Worm (Caenorhabditis elegans): ENCODE measurements around the gene C16C8.9.

The C16C8.9 gene

DNA sequence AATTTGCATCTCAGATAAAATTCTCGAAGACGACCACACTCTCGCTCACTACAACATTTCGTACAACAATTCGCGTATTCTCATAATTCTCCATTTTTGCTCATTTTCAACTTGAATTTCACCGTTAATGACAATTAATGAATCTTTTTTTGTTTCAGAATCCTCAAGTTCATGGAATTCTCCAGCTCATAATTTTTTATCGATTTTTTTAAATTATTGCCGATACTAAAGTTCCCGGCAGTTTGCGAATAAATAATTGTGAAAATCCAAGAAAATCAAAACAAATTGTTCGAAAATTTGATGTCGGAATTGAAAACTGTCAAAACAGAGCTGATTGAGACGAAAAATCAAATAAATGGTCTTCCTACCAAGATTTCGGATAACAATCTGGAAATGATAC is 15.1 kb downstream of the C16C8.9 start, which contains the start of gene C16C8.21:
Gene C16C8.21, plus strand, starts transcription at position 301 of the 400 bp plus-strand sequence.
- TF ChIP-seq ztf-1 (GFP tag; conservative IDR thresholded peaks at IDR 0.05) (no peak), lsy-2 (tag; optimal IDR thresholded peaks at IDR 0.05) (no peak), zag-1 (tag; optimal IDR thresholded peaks at IDR 0.05) (no peak), nhr-11 (tag; optimal IDR thresholded peaks at IDR 0.05) (no peak), mbf-1 (tag; optimal IDR thresholded peaks at IDR 0.05) (no peak), ceh-16 (tag; optimal IDR thresholded peaks at IDR 0.05) (no peak)

DNA sequence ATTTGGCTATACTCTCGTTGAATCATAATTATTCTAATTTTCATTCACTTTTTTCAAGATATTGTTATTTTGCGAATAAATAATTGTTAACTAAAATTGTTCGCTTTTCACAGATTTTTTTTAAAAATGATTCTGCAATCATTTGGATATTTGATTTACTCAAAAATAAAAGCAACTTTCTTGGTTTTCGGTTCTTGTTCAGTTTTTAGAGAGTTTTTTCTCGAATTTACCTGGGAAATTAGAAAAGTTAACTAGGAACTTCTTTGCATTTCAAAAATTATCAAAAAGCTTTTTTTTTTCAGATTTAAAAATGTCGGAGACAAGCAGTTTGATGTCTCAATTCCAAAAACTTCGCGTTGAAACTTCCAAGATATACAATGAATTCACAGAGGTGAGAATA is 16.4 kb downstream of the C16C8.9 start, which contains the start of the genes C16C8.20 and gldi-6:
Gene C16C8.20, plus strand, starts transcription at position 301 of the 400 bp plus-strand sequence.
Gene gldi-6, plus strand, starts transcription at position 301 of the 400 bp plus-strand sequence.
- TF ChIP-seq unc-62 (GFP tag; optimal IDR thresholded peaks at IDR 0.05) (no peak), lin-13 (GFP tag; optimal IDR thresholded peaks at IDR 0.05) (no peak), snpc-4 (tag; optimal IDR thresholded peaks at IDR 0.05) (no peak), ztf-1 (GFP tag; conservative IDR thresholded peaks at IDR 0.05) (no peak), nhr-12 (tag; optimal IDR thresholded peaks at IDR 0.05) (no peak), skn-1 (tag; optimal IDR thresholded peaks at IDR 0.05) (no peak), nhr-11 (tag; optimal IDR thresholded peaks at IDR 0.05) (no peak), lin-39 (tag; optimal IDR thresholded peaks at IDR 0.05) (no peak), mdl-1 (tag; optimal IDR thresholded peaks at IDR 0.05) (no peak), peb-1 (tag; optimal IDR thresholded peaks at IDR 0.05) (no peak)

DNA sequence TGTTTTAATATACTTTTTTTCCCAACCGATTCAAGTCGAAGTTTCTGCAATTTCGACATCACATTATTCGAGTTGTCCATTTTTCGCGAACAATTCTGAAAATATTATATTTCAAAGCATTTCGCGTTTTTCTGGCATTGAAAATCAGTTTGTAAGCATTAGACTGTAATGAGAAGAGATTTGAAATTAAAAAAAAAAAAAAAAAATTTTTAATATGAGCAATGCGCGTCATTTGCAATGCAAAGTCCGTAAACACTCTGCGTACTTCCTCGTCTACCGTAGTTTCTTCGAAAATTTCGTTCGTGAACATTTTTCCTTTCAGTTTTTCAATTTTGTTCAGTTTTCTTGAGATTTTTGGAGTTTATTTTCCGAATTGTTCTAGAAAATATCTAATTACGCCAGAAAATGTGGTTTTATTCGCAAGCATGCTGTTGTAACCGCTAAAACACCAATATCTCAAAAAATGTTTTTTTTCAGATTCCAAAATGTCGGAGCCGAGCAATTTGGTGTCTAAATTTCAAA is 17.7 kb downstream of the C16C8.9 start, which contains the start of the genes C16C8.5 and C16C8.16:
Gene C16C8.5, minus strand, starts transcription at position 101 of the 522 bp plus-strand sequence.
Gene C16C8.16, plus strand, starts transcription at position 472 of the 522 bp plus-strand sequence.
- TF ChIP-seq mab-5 (tag; optimal IDR thresholded peaks at IDR 0.05) (no peak), elt-1 (tag; optimal IDR thresholded peaks at IDR 0.05) (no peak), sma-9 (GFP tag; optimal IDR thresholded peaks at IDR 0.05) (no peak), sma-9 (tag; optimal IDR thresholded peaks at IDR 0.05) (no peak), F13H6.1 (tag; optimal IDR thresholded peaks at IDR 0.05) (no peak), ztf-11 (tag; optimal IDR thresholded peaks at IDR 0.05) (no peak), ztf-4 (tag; optimal IDR thresholded peaks at IDR 0.05) (no peak), lin-13 (GFP tag; optimal IDR thresholded peaks at IDR 0.05) (no peak), blmp-1 (tag; optimal IDR thresholded peaks at IDR 0.05; ENCODE audit: insufficient read depth) (no peak), elt-3 (tag; optimal IDR thresholded peaks at IDR 0.05) (no peak), skn-1 (tag; optimal IDR thresholded peaks at IDR 0.05) (no peak), unc-39 (tag; optimal IDR thresholded peaks at IDR 0.05) (no peak), nhr-6 (tag; optimal IDR thresholded peaks at IDR 0.05) (no peak), gmeb-1 (tag; optimal IDR thresholded peaks at IDR 0.05) (no peak), lsy-2 (tag; optimal IDR thresholded peaks at IDR 0.05) (no peak), nhr-21 (tag; optimal IDR thresholded peaks at IDR 0.05) (no peak), ZK546.5 (tag; optimal IDR thresholded peaks at IDR 0.05) (no peak), unc-55 (GFP tag; optimal IDR thresholded peaks at IDR 0.05) (no peak), nhr-77 (tag; optimal IDR thresholded peaks at IDR 0.05) (no peak)

DNA sequence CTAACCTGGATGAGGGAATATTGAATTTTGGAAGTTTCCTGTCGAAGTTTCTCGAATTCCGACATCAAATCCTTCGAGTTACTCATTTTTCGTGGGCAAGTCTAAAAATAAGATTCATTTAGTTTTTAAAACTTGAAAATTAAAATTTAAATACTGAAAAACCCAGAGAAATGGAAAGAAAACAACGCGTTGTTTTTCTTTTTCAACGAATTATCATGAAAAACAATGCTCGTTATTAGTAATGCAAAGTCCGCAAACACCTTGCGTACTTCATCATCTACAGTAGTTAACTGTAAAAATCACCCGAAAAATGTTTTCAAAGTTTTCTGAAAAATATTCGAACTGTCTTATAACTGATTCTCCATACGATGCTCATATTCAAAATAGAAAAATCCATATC is 18.7 kb downstream of the C16C8.9 start, which contains the start of gene C16C8.4:
Gene C16C8.4, minus strand, starts transcription at position 101 of the 400 bp plus-strand sequence.
- TF ChIP-seq aly-2 (tag; optimal IDR thresholded peaks at IDR 0.05) (no peak), nhr-10 (tag; optimal IDR thresholded peaks at IDR 0.05) (no peak), unc-62 (GFP tag; optimal IDR thresholded peaks at IDR 0.05) (no peak), crh-2 (tag; optimal IDR thresholded peaks at IDR 0.05) (no peak)

DNA sequence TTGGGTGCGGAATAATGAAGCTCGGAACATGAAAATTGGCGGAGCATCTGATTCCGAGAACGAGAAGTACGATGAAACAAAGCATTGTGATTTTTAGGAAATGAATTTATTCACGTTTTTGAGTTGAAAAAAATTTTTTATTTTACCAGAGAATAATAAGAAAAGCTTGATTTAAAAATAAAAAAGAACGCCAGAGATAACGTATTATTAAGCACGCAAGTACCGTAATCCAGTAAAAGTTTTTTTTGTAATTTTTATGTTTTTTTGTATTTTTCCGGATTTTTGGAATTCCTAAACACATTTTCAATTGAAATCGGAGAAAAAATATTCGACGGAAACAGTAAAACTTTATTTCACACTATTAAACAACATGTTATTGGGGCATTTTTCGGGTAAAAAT is 19.8 kb downstream of the C16C8.9 start, which contains the start of gene C16C8.22:
Gene C16C8.22, minus strand, starts transcription at position 101 of the 400 bp plus-strand sequence.
- TF ChIP-seq nhr-10 (tag; optimal IDR thresholded peaks at IDR 0.05) (no peak), elt-1 (tag; optimal IDR thresholded peaks at IDR 0.05) (no peak), Y55F3AM.14 (GFP tag; optimal IDR thresholded peaks at IDR 0.05) (no peak), ZK546.5 (tag; optimal IDR thresholded peaks at IDR 0.05) (no peak), snpc-4 (tag; optimal IDR thresholded peaks at IDR 0.05) (no peak), zag-1 (tag; optimal IDR thresholded peaks at IDR 0.05) (no peak), mdl-1 (tag; optimal IDR thresholded peaks at IDR 0.05) (no peak), nhr-23 (tag; optimal IDR thresholded peaks at IDR 0.05) (no peak), ceh-82 (tag; optimal IDR thresholded peaks at IDR 0.05) (no peak), mab-5 (tag; optimal IDR thresholded peaks at IDR 0.05) (no peak), egl-27 (tag; optimal IDR thresholded peaks at IDR 0.05) (no peak), nhr-12 (tag; optimal IDR thresholded peaks at IDR 0.05) (no peak)
